Worm (Caenorhabditis elegans) whole organism, L3 larva: Measurements from ENCODE around the gene Y43F8B.23.

Experiments used
- ZK546.5 ChIP-seq: sonication (generic microtip); optimal IDR thresholded peaks from 2 replicates; lab custom pipeline; 2017; ENCODE audit warnings: missing biosample characterization, missing genetic modification characterization
- aly-2 ChIP-seq: fragments of 150-350 bp; optimal IDR thresholded peaks from 2 replicates; lab custom pipeline; 2014; ENCODE audit warnings: missing biosample characterization, missing genetic modification characterization
- ama-1 ChIP-seq: fragments of 150-350 bp; optimal IDR thresholded peaks from 2 replicates; lab custom pipeline; 2018
- ceh-16 ChIP-seq: sonication (generic microtip); optimal IDR thresholded peaks from 2 replicates; lab custom pipeline; 2017; ENCODE audit warnings: missing biosample characterization, missing genetic modification characterization
- daf-12 ChIP-seq: fragments of 150-350 bp; optimal IDR thresholded peaks from 2 replicates; lab custom pipeline; 2014; ENCODE audit warnings: missing biosample characterization, missing genetic modification reagents, missing genetic modification characterization
- egl-27 ChIP-seq: sonication (generic microtip); optimal IDR thresholded peaks from 4 replicates; lab custom pipeline; 2017; ENCODE audit warnings: missing biosample characterization, missing genetic modification reagents, missing genetic modification characterization
- egl-5 ChIP-seq: fragments of 150-350 bp; optimal IDR thresholded peaks from 2 replicates; lab custom pipeline; 2017; ENCODE audit warnings: missing biosample characterization, missing genetic modification reagents, missing genetic modification characterization, inconsistent platforms
- elt-1 ChIP-seq: fragments of 150-350 bp; optimal IDR thresholded peaks from 2 replicates; lab custom pipeline; 2014; ENCODE audit warnings: missing biosample characterization, missing genetic modification characterization
- elt-2 ChIP-seq: sonication (generic microtip); optimal IDR thresholded peaks from 2 replicates; lab custom pipeline; 2016; ENCODE audit warnings: missing genetic modification reagents, mild to moderate bottlenecking, missing genetic modification characterization, missing compliant biosample characterization
- elt-3 ChIP-seq, 3 experiments: fragments of 150-350 bp in 1 of 3; sonication (generic microtip) in 2 of 3; optimal IDR thresholded peaks; 2 replicates in 2 of 3; 4 replicates in 1 of 3; lab custom pipeline; 2014 to 2017; ENCODE audit warnings: missing biosample characterization in 3 of 3, missing genetic modification characterization in 3 of 3
- fkh-10 ChIP-seq: sonication (generic microtip); optimal IDR thresholded peaks from 2 replicates; lab custom pipeline; 2017; ENCODE audit warnings: missing biosample characterization, missing genetic modification reagents, missing genetic modification characterization
- fkh-2 ChIP-seq: fragments of 150-350 bp; optimal IDR thresholded peaks from 2 replicates; lab custom pipeline; 2014; ENCODE audit warnings: missing biosample characterization, missing genetic modification reagents, missing genetic modification characterization
- fos-1 ChIP-seq: fragments of 150-350 bp; optimal IDR thresholded peaks from 2 replicates; lab custom pipeline; 2014; ENCODE audit warnings: missing biosample characterization, missing genetic modification characterization
- hmg-11 ChIP-seq: sonication (generic microtip); optimal IDR thresholded peaks from 2 replicates; lab custom pipeline; 2016; ENCODE audit warnings: missing genetic modification characterization, missing compliant biosample characterization
- jun-1 ChIP-seq: fragments of 150-350 bp; optimal IDR thresholded peaks from 2 replicates; lab custom pipeline; 2014; ENCODE audit warnings: missing biosample characterization, missing genetic modification reagents, missing genetic modification characterization
- lin-39 ChIP-seq: fragments of 150-350 bp; optimal IDR thresholded peaks from 2 replicates; lab custom pipeline; 2018; ENCODE audit warnings: missing biosample characterization, missing genetic modification reagents, missing genetic modification characterization
- lsy-12 ChIP-seq: sonication (generic microtip); optimal IDR thresholded peaks from 2 replicates; lab custom pipeline; 2016; ENCODE audit warnings: mild to moderate bottlenecking, missing genetic modification characterization, missing compliant biosample characterization
- mdl-1 ChIP-seq: fragments of 150-350 bp; optimal IDR thresholded peaks from 2 replicates; lab custom pipeline; 2014; ENCODE audit warnings: missing biosample characterization, missing genetic modification characterization
- nfya-1 ChIP-seq: sonication (generic microtip); optimal IDR thresholded peaks from 2 replicates; lab custom pipeline; 2017; ENCODE audit warnings: missing genetic modification characterization, mild to moderate bottlenecking, missing compliant biosample characterization, antibody characterized with exemption, moderate library complexity; ENCODE audit not compliant: insufficient read depth
- nhr-12 ChIP-seq: fragments of 150-350 bp; optimal IDR thresholded peaks from 2 replicates; lab custom pipeline; 2014; ENCODE audit warnings: missing biosample characterization, missing genetic modification characterization
- nhr-23 ChIP-seq: fragments of 150-350 bp; optimal IDR thresholded peaks from 2 replicates; lab custom pipeline; 2014; ENCODE audit warnings: missing biosample characterization, missing genetic modification reagents, missing genetic modification characterization
- nhr-25 ChIP-seq: sonication (generic microtip); optimal IDR thresholded peaks from 2 replicates; lab custom pipeline; 2017; ENCODE audit warnings: missing biosample characterization, missing genetic modification characterization
- nhr-28 ChIP-seq: fragments of 150-350 bp; optimal IDR thresholded peaks from 2 replicates; lab custom pipeline; 2014; ENCODE audit warnings: missing biosample characterization, missing genetic modification characterization
- nhr-43 ChIP-seq: sonication (generic microtip); optimal IDR thresholded peaks from 2 replicates; lab custom pipeline; 2016; ENCODE audit warnings: mild to moderate bottlenecking, missing genetic modification characterization, missing compliant biosample characterization; ENCODE audit not compliant: poor library complexity, severe bottlenecking
- nhr-67 ChIP-seq: fragments of 150-350 bp; optimal IDR thresholded peaks from 2 replicates; lab custom pipeline; 2014; ENCODE audit warnings: missing biosample characterization, missing genetic modification characterization
- nhr-77 ChIP-seq: fragments of 150-350 bp; optimal IDR thresholded peaks from 2 replicates; lab custom pipeline; 2014; ENCODE audit warnings: missing biosample characterization, missing genetic modification characterization
- pha-4 ChIP-seq: fragments of 150-350 bp; optimal IDR thresholded peaks from 2 replicates; lab custom pipeline; 2014; ENCODE audit warnings: missing biosample characterization, missing genetic modification reagents, missing genetic modification characterization
- pqm-1 ChIP-seq: fragments of 150-350 bp; optimal IDR thresholded peaks from 2 replicates; lab custom pipeline; 2017; ENCODE audit warnings: missing biosample characterization, missing genetic modification characterization, inconsistent platforms
- sea-2 ChIP-seq: fragments of 150-350 bp; sonication (generic microtip); optimal IDR thresholded peaks from 4 replicates; lab custom pipeline; 2014; ENCODE audit warnings: missing biosample characterization, missing genetic modification reagents, missing genetic modification characterization
- skn-1 ChIP-seq: fragments of 150-350 bp; optimal IDR thresholded peaks from 2 replicates; lab custom pipeline; 2014; ENCODE audit warnings: missing biosample characterization, missing genetic modification characterization
- snpc-4 ChIP-seq: fragments of 150-350 bp; optimal IDR thresholded peaks from 2 replicates; lab custom pipeline; 2014; ENCODE audit warnings: missing biosample characterization, missing genetic modification characterization
- tbx-2 ChIP-seq: sonication (generic microtip); optimal IDR thresholded peaks from 2 replicates; lab custom pipeline; 2016; ENCODE audit warnings: mild to moderate bottlenecking, missing genetic modification characterization, missing compliant biosample characterization
- unc-62 ChIP-seq: fragments of 150-350 bp; sonication (generic microtip); optimal IDR thresholded peaks from 4 replicates; lab custom pipeline; 2014; ENCODE audit warnings: missing biosample characterization, missing genetic modification reagents, missing genetic modification characterization
- ztf-11 ChIP-seq: fragments of 150-350 bp; optimal IDR thresholded peaks from 2 replicates; lab custom pipeline; 2014; ENCODE audit warnings: missing biosample characterization, missing genetic modification characterization
- ztf-4 ChIP-seq: fragments of 150-350 bp; optimal IDR thresholded peaks from 2 replicates; lab custom pipeline; 2014; ENCODE audit warnings: missing biosample characterization, missing genetic modification characterization

Gene Y43F8B.23

DNA sequence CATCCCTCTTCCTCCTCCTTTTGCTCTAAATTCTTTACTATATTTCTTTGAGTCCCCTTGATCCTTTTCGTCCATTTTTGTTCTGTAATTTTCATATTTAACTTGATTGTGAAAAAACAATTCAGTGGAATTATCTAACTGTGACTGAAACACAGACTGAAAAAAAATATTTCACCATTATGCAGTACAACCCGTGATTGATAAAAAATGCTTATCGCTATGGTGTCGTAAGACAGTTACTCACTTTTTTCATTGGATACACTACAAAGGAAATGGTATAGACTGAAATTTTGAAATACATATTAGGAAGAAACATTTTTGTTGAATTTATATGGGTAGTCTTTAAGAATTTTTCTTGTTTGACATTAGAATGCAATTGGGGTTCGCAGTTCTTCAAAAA lies at the start of gene Y43F8B.23:
TSS of gene Y43F8B.23 (minus strand) at position 75 of the 400 bp plus-strand sequence.
- TF ChIP-seq snpc-4 (no peak), pqm-1 (tag; lab: Kevin White, UChicago) (peak; percentile 63), jun-1 (tag; lab: Kevin White, UChicago) (peak; percentile 41), fkh-10 (GFP tag; lab: Kevin White, UChicago) (no peak), pha-4 (tag; lab: Kevin White, UChicago) (peak; percentile 52), elt-2 (peak; percentile 81)

- TF ChIP-seq ztf-11 (tag; lab: Kevin White, UChicago) (no peak), unc-62 (GFP tag; lab: Kevin White, UChicago) (no peak), nhr-25 (tag; lab: Kevin White, UChicago) (no peak), ztf-4 (tag; lab: Kevin White, UChicago) (no peak), nfya-1 (tag; lab: Kevin White, UChicago) (no peak), egl-5 (no peak), hmg-11 (tag; lab: Kevin White, UChicago) (no peak), nhr-77 (no peak), elt-3 (tag; optimal IDR thresholded peaks at IDR 0.05; lab: Kevin White, UChicago) (no peak), ZK546.5 (tag; lab: Kevin White, UChicago) (no peak), jun-1 (tag; lab: Kevin White, UChicago) (no peak), egl-27 (tag; lab: Kevin White, UChicago) (no peak), aly-2 (tag; lab: Kevin White, UChicago) (no peak), skn-1 (tag; lab: Kevin White, UChicago) (no peak), fkh-10 (GFP tag; lab: Kevin White, UChicago) (no peak), elt-2 (no peak), lsy-12 (no peak), tbx-2 (no peak)
Measured at ce11 chrV:19513552-19513951, 46.1 kb upstream of the Y43F8B.23 start, which contains the start of gene phy-4. TSS of gene phy-4 (minus strand) at chrV:19513652.

- TF ChIP-seq hmg-11 (tag; lab: Kevin White, UChicago) (no peak), nhr-43 (no peak)
Measured at ce11 chrV:19512260-19512947, 45.0 kb upstream of the Y43F8B.23 start, which contains the start of gene Y43F8B.19. TSS of gene Y43F8B.19 (minus strand) at chrV:19512310.

ce11 chrV:19510925-19511324 lies 43.5 kb upstream of the Y43F8B.23 start:
- TF ChIP-seq snpc-4 (no peak), ama-1 (lab: Kevin White, UChicago) (no peak), ztf-11 (tag; lab: Kevin White, UChicago) (no peak), nhr-77 (no peak), mdl-1 (tag; lab: Kevin White, UChicago) (no peak), nhr-28 (no peak), pqm-1 (tag; lab: Kevin White, UChicago) (no peak), fos-1 (no peak), ceh-16 (tag; lab: Kevin White, UChicago) (no peak), nhr-67 (tag; lab: Kevin White, UChicago) (no peak)

DNA sequence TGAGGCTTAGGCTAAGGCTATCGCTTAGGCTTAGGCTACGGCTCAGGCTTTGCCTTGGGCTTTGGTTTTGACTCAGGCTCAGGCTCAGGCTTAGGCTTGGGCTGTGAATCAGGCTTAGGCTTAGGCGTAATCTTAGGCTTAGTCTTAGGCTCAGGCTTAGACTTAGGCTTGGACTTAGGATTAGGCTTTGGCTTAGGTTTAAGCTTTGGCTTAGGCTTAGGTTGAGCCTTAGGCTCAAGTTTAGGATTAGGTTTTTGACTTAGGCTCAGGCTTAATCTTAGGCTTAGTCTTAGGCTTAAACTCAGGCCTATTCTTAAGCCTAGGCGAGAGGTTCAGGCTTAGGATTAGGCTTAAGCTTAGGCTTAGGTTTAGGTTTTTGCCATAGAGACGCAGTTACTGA lies 42.9 kb upstream of the Y43F8B.23 start:
- TF ChIP-seq nhr-23 (tag; lab: Kevin White, UChicago) = no peak
- TF ChIP-seq snpc-4 = no peak
- TF ChIP-seq lin-39 (tag; lab: Kevin White, UChicago) = no peak
- TF ChIP-seq elt-3 (tag; optimal IDR thresholded peaks at IDR 0.05; lab: Kevin White, UChicago) = no peak
- TF ChIP-seq aly-2 (tag; lab: Kevin White, UChicago) = no peak
- TF ChIP-seq ztf-4 (tag; lab: Kevin White, UChicago) = no peak
- no peak for TF ChIP-seq nhr-77
- TF ChIP-seq daf-12 (tag; lab: Kevin White, UChicago) = no peak
- no peak for TF ChIP-seq elt-1 (tag; lab: Kevin White, UChicago)
- TF ChIP-seq sea-2 (GFP tag; lab: Kevin White, UChicago) = no peak
- no peak for TF ChIP-seq fkh-2 (tag; lab: Kevin White, UChicago)
- no peak for TF ChIP-seq nhr-67 (tag; lab: Kevin White, UChicago)
- TF ChIP-seq egl-27 (tag; lab: Kevin White, UChicago) = no peak
- TF ChIP-seq lsy-12 = no peak
- no peak for TF ChIP-seq nhr-12 (tag; lab: Kevin White, UChicago)
- TF ChIP-seq, all 47 proteins: peak for 0
